Fruit fly (Drosophila melanogaster) whole organism, embryonic: Measurements from ENCODE around the gene CG43448.

Source experiments
- Ada2b ChIP-seq: fragments of 200-800 bp; sonication (Bioruptor generic); IDR thresholded peaks from 2 replicates; pipeline ENCODE4 v1.3.6; 2022; ENCODE audit warnings: missing biosample characterization, missing genetic modification characterization
- BEAF-32 ChIP-seq: fragments of 200-800 bp; sonication (Bioruptor generic); optimal IDR thresholded peaks from 3 replicates; lab custom pipeline; 2017; ENCODE audit warnings: missing biosample characterization, missing genetic modification characterization, mild to moderate bottlenecking, moderate library complexity, missing genetic modification reagents
- CG11085 ChIP-seq: fragments of 200-800 bp; sonication (Bioruptor generic); IDR thresholded peaks from 2 replicates; pipeline ENCODE4 v1.3.6; 2022; ENCODE audit warnings: missing biosample characterization, missing genetic modification characterization
- CG11093 ChIP-seq: fragments of 200-800 bp; sonication (Bioruptor generic); IDR thresholded peaks from 3 replicates; pipeline ENCODE4 v1.3.6; 2022; ENCODE audit warnings: missing biosample characterization, missing genetic modification characterization
- CG11456 ChIP-seq: fragments of 200-800 bp; sonication (Bioruptor generic); IDR thresholded peaks from 3 replicates; pipeline ENCODE4 v1.3.6; 2022; ENCODE audit warnings: missing biosample characterization, missing genetic modification characterization
- CG11560 ChIP-seq: fragments of 200-800 bp; sonication (Bioruptor generic); IDR thresholded peaks from 3 replicates; pipeline ENCODE4 v1.3.6; 2022; ENCODE audit warnings: missing biosample characterization, missing genetic modification characterization
- CG12155 ChIP-seq: fragments of 200-800 bp; sonication (Bioruptor generic); optimal IDR thresholded peaks from 3 replicates; lab custom pipeline; 2016; ENCODE audit warnings: missing biosample characterization, missing genetic modification characterization
- CG13424 ChIP-seq: fragments of 200-800 bp; sonication (Bioruptor generic); optimal IDR thresholded peaks from 2 replicates; lab custom pipeline; 2019; ENCODE audit warnings: missing biosample characterization, mild to moderate bottlenecking, missing genetic modification characterization, moderate library complexity
- CG13775 ChIP-seq: fragments of 200-800 bp; sonication (Bioruptor generic); optimal IDR thresholded peaks from 3 replicates; lab custom pipeline; 2017; ENCODE audit warnings: missing biosample characterization, mild to moderate bottlenecking, missing genetic modification characterization
- CG14667 ChIP-seq: fragments of 200-800 bp; sonication (Bioruptor generic); IDR thresholded peaks from 2 replicates; pipeline ENCODE4 v1.3.6; 2022; ENCODE audit warnings: missing biosample characterization, missing genetic modification characterization
- CG16779 ChIP-seq: fragments of 200-800 bp; sonication (Bioruptor generic); IDR thresholded peaks from 2 replicates; pipeline ENCODE4 v1.3.6; 2022; ENCODE audit warnings: missing biosample characterization, missing genetic modification characterization
- CG16863 ChIP-seq: fragments of 200-800 bp; sonication (Bioruptor generic); optimal IDR thresholded peaks from 3 replicates; lab custom pipeline; 2016; ENCODE audit warnings: missing biosample characterization, missing genetic modification characterization
- CG1832 ChIP-seq: fragments of 200-800 bp; sonication (Bioruptor generic); optimal IDR thresholded peaks from 2 replicates; lab custom pipeline; 2017; ENCODE audit warnings: missing biosample characterization, mild to moderate bottlenecking, missing genetic modification characterization, inconsistent platforms
- CG2678 ChIP-seq: fragments of 200-800 bp; sonication (Bioruptor generic); optimal IDR thresholded peaks from 3 replicates; lab custom pipeline; 2019; ENCODE audit warnings: missing biosample characterization, mild to moderate bottlenecking, missing genetic modification characterization, moderate library complexity
- CG2875 ChIP-seq: fragments of 200-800 bp; sonication (Bioruptor generic); optimal IDR thresholded peaks from 2 replicates; lab custom pipeline; 2017; ENCODE audit warnings: missing biosample characterization, mild to moderate bottlenecking, missing genetic modification characterization, missing genetic modification reagents
- CG34376 ChIP-seq: fragments of 200-800 bp; sonication (Bioruptor generic); optimal IDR thresholded peaks from 2 replicates; lab custom pipeline; 2018; ENCODE audit warnings: missing biosample characterization, mild to moderate bottlenecking, missing genetic modification characterization
- CG34422 ChIP-seq: fragments of 200-800 bp; sonication (Bioruptor generic); IDR thresholded peaks from 3 replicates; pipeline ENCODE4 v1.3.6; 2022; ENCODE audit warnings: missing biosample characterization, missing genetic modification characterization
- CG3838 ChIP-seq: fragments of 200-800 bp; sonication (Bioruptor generic); optimal IDR thresholded peaks from 3 replicates; lab custom pipeline; 2016; ENCODE audit warnings: missing biosample characterization, missing genetic modification characterization
- CG7357 ChIP-seq: fragments of 200-800 bp; sonication (Bioruptor generic); IDR thresholded peaks from 3 replicates; pipeline ENCODE4 v1.3.6; 2022; ENCODE audit warnings: missing biosample characterization, missing genetic modification characterization
- CG7839 ChIP-seq: fragments of 200-800 bp; sonication (Bioruptor generic); optimal IDR thresholded peaks from 3 replicates; lab custom pipeline; 2018; ENCODE audit warnings: missing biosample characterization, mild to moderate bottlenecking, missing genetic modification characterization, moderate library complexity
- CTCF ChIP-seq: fragments of 200-800 bp; sonication (Bioruptor generic); optimal IDR thresholded peaks from 2 replicates; lab custom pipeline; 2017; ENCODE audit warnings: missing biosample characterization, mild to moderate bottlenecking, missing genetic modification characterization, moderate library complexity
- Chrac-16 ChIP-seq: fragments of 200-800 bp; sonication (Bioruptor generic); optimal IDR thresholded peaks from 3 replicates; lab custom pipeline; 2016; ENCODE audit warnings: missing biosample characterization, missing genetic modification characterization
- Fer1 ChIP-seq: fragments of 200-800 bp; sonication (Bioruptor generic); optimal IDR thresholded peaks from 2 replicates; lab custom pipeline; 2017; ENCODE audit warnings: missing biosample characterization, mild to moderate bottlenecking, missing genetic modification characterization
- Fer2 ChIP-seq: fragments of 200-800 bp; sonication (Bioruptor generic); optimal IDR thresholded peaks from 2 replicates; lab custom pipeline; 2018; ENCODE audit warnings: missing biosample characterization, mild to moderate bottlenecking, missing genetic modification characterization, moderate library complexity
- Hr3 ChIP-seq: fragments of 200-800 bp; sonication (Bioruptor generic); optimal IDR thresholded peaks from 3 replicates; lab custom pipeline; 2016; ENCODE audit warnings: missing biosample characterization, missing genetic modification characterization
- Mes4 ChIP-seq: fragments of 200-800 bp; sonication (Bioruptor generic); optimal IDR thresholded peaks from 2 replicates; lab custom pipeline; 2016; ENCODE audit warnings: missing biosample characterization, missing genetic modification characterization
- Oli ChIP-seq: fragments of 200-800 bp; sonication (Bioruptor generic); optimal IDR thresholded peaks from 2 replicates; lab custom pipeline; 2018; ENCODE audit warnings: missing biosample characterization, mild to moderate bottlenecking, missing genetic modification characterization, moderate library complexity
- Poxn ChIP-seq: fragments of 200-800 bp; sonication (Bioruptor generic); IDR thresholded peaks from 2 replicates; pipeline ENCODE4 v1.3.6; 2022; ENCODE audit warnings: missing biosample characterization, missing genetic modification characterization
- Sry-β ChIP-seq: fragments of 200-800 bp; sonication (Bioruptor generic); optimal IDR thresholded peaks from 2 replicates; lab custom pipeline; 2018; ENCODE audit warnings: missing biosample characterization, mild to moderate bottlenecking, missing genetic modification characterization, moderate library complexity
- Stat92E ChIP-seq, 3 experiments: fragments of >200 bp in 2 of 3; fragments of 200-800 bp in 1 of 3; sonication (Bioruptor generic) in 1 of 3; optimal IDR thresholded peaks; 2 replicates each; lab custom pipeline; 2017 to 2019; ENCODE audit warnings: missing biosample characterization in 3 of 3, missing genetic modification characterization in 3 of 3, mild to moderate bottlenecking in 1 of 3, moderate library complexity in 1 of 3
- Trl ChIP-seq, 3 experiments: fragments of >200 bp in 2 of 3; fragments of 200-800 bp in 1 of 3; sonication (Bioruptor generic) in 1 of 3; optimal IDR thresholded peaks; 2 replicates in 1 of 3; 3 replicates in 2 of 3; lab custom pipeline; 2016 to 2017; ENCODE audit warnings: missing biosample characterization in 1 of 3, missing genetic modification characterization in 1 of 3
- Xrp1 ChIP-seq: fragments of 200-800 bp; sonication (Bioruptor generic); IDR thresholded peaks from 2 replicates; pipeline ENCODE4 v1.3.6; 2022; ENCODE audit warnings: missing biosample characterization, missing genetic modification characterization
- ato ChIP-seq: fragments of 200-800 bp; sonication (Bioruptor generic); IDR thresholded peaks from 2 replicates; pipeline ENCODE4 v1.3.6; 2022; ENCODE audit warnings: missing biosample characterization, missing genetic modification characterization; ENCODE audit not compliant: partially characterized antibody
- cas ChIP-seq: fragments of 200-800 bp; sonication (Bioruptor generic); IDR thresholded peaks from 2 replicates; pipeline ENCODE4 v1.3.6; 2022; ENCODE audit warnings: missing biosample characterization, missing genetic modification characterization
- cg ChIP-seq: fragments of 200-800 bp; sonication (Bioruptor generic); optimal IDR thresholded peaks from 3 replicates; lab custom pipeline; 2019; ENCODE audit warnings: missing biosample characterization, mild to moderate bottlenecking, missing genetic modification characterization, moderate library complexity
- corto ChIP-seq: fragments of 200-800 bp; sonication (Bioruptor generic); optimal IDR thresholded peaks from 2 replicates; lab custom pipeline; 2016; ENCODE audit warnings: missing biosample characterization, mild to moderate bottlenecking, missing genetic modification characterization, moderate library complexity
- dan ChIP-seq: fragments of 200-800 bp; sonication (Bioruptor generic); IDR thresholded peaks from 2 replicates; pipeline ENCODE4 v1.3.6; 2022; ENCODE audit warnings: missing biosample characterization, missing genetic modification characterization
- fd102C ChIP-seq: fragments of 200-800 bp; sonication (Bioruptor generic); optimal IDR thresholded peaks from 2 replicates; lab custom pipeline; 2018; ENCODE audit warnings: missing biosample characterization, mild to moderate bottlenecking, missing genetic modification characterization, moderate library complexity
- fu2 ChIP-seq: fragments of 200-800 bp; sonication (Bioruptor generic); optimal IDR thresholded peaks from 2 replicates; lab custom pipeline; 2016; ENCODE audit warnings: missing biosample characterization, missing genetic modification characterization
- hb ChIP-seq: fragments of 200-800 bp; sonication (Bioruptor generic); IDR thresholded peaks from 3 replicates; pipeline ENCODE4 v1.3.6; 2022; ENCODE audit warnings: missing biosample characterization, missing genetic modification characterization; ENCODE audit not compliant: partially characterized antibody
- jigr1 ChIP-seq: fragments of 200-800 bp; sonication (Bioruptor generic); IDR thresholded peaks from 3 replicates; pipeline ENCODE4 v1.3.6; 2022; ENCODE audit warnings: missing biosample characterization, missing genetic modification characterization
- jumu ChIP-seq: fragments of 200-800 bp; sonication (Bioruptor generic); optimal IDR thresholded peaks from 3 replicates; lab custom pipeline; 2016; ENCODE audit warnings: missing biosample characterization, missing genetic modification characterization
- kay ChIP-seq: fragments of 200-800 bp; sonication (Bioruptor generic); optimal IDR thresholded peaks from 2 replicates; lab custom pipeline; 2016; ENCODE audit warnings: missing biosample characterization, missing genetic modification characterization
- p53 ChIP-seq: fragments of 200-800 bp; sonication (Bioruptor generic); optimal IDR thresholded peaks from 2 replicates; lab custom pipeline; 2016; ENCODE audit warnings: missing biosample characterization, missing genetic modification characterization
- pan ChIP-seq, 4 experiments: fragments of >200 bp in 3 of 4; fragments of 200-800 bp in 1 of 4; sonication (Bioruptor generic) in 1 of 4; optimal IDR thresholded peaks in 3 of 4; IDR thresholded peaks in 1 of 4; 2 replicates each; pipeline versions ENCODE4 v1.3.6 to Lab custom; 2017 to 2022; ENCODE audit warnings: missing biosample characterization in 2 of 4, missing genetic modification characterization in 2 of 4, mixed read lengths in 1 of 4
- salm ChIP-seq: fragments of 200-800 bp; sonication (Bioruptor generic); optimal IDR thresholded peaks from 2 replicates; lab custom pipeline; 2018; ENCODE audit warnings: missing biosample characterization, mild to moderate bottlenecking, missing genetic modification characterization
- sens ChIP-seq: fragments of 200-800 bp; sonication (Bioruptor generic); peaks from one replicate; lab custom pipeline; 2016; ENCODE audit warnings: missing biosample characterization, missing genetic modification characterization
- stwl ChIP-seq: fragments of 200-800 bp; sonication (Bioruptor generic); optimal IDR thresholded peaks from 3 replicates; lab custom pipeline; 2018; ENCODE audit warnings: missing biosample characterization, mild to moderate bottlenecking, missing genetic modification characterization, moderate library complexity
- tin ChIP-seq: fragments of 200-800 bp; sonication (Bioruptor generic); optimal IDR thresholded peaks from 3 replicates; lab custom pipeline; 2016; ENCODE audit warnings: missing biosample characterization, missing genetic modification characterization
- tx ChIP-seq: fragments of 200-800 bp; sonication (Bioruptor generic); optimal IDR thresholded peaks from 2 replicates; lab custom pipeline; 2016; ENCODE audit warnings: missing biosample characterization, missing genetic modification characterization

Gene CG43448

dm6 chr3R:30195606-30196049 is 41.9 kb downstream of the CG43448 start (continued):
- no peak for TF ChIP-seq jigr1 (GFP tag; lab: Robert Waterston, UW)
- peak; percentile 78 for TF ChIP-seq CTCF (GFP tag; lab: Kevin White, UChicago)
- peak; percentile 47 for TF ChIP-seq fu2
- TF ChIP-seq CG34376 (GFP tag; lab: Kevin White, UChicago) = peak; percentile 31
- TF ChIP-seq Mes4 = no peak
- no peak for TF ChIP-seq CG3838 (GFP tag; lab: Kevin White, UChicago)
- TF ChIP-seq CG16779 (GFP tag; lab: Robert Waterston, UW) = peak; percentile 71
- TF ChIP-seq CG11560 (tag; lab: Robert Waterston, UW) = peak; percentile 35; the same call in 1 of the 3 replicates
- TF ChIP-seq CG7839 (tag; lab: Kevin White, UChicago) = peak; percentile 35
- peak; percentile 42 for TF ChIP-seq tin (GFP tag; lab: Kevin White, UChicago)
- 0 out of 2 replicates have a peak, but pooled peaks have one; percentile 23 for TF ChIP-seq CG11085
- no peak for TF ChIP-seq Hr3
- TF ChIP-seq Ada2b (GFP tag; lab: Robert Waterston, UW) = peak; percentile 45
- TF ChIP-seq cg (GFP tag; lab: Kevin White, UChicago) = no peak
- TF ChIP-seq CG13775 = no peak
- no peak for TF ChIP-seq CG1832 (GFP tag; lab: Kevin White, UChicago)
- peak; percentile 59 for TF ChIP-seq CG2678 (tag; lab: Kevin White, UChicago)
- TF ChIP-seq CG12155 (GFP tag; lab: Kevin White, UChicago) = peak; percentile 7
- TF ChIP-seq fd102C (GFP tag; lab: Kevin White, UChicago) = no peak
- no peak for TF ChIP-seq dan (GFP tag; lab: Robert Waterston, UW)
- no peak for TF ChIP-seq stwl (tag; lab: Kevin White, UChicago)
- no peak for TF ChIP-seq cas
- TF ChIP-seq ato = 0 out of 2 replicates have a peak, but pooled peaks have one; percentile 10
- no peak for TF ChIP-seq Sry-β (GFP tag; lab: Kevin White, UChicago)
- peak; percentile 59; the same call in 2 of the 3 replicates for TF ChIP-seq CG34422 (GFP tag; lab: Robert Waterston, UW)
- peak; percentile 53 for TF ChIP-seq CG13424
- TF ChIP-seq CG16863 = no peak
- peak; percentile 30 for TF ChIP-seq Chrac-16 (GFP tag; lab: Kevin White, UChicago)
- TF ChIP-seq Stat92E (GFP tag; optimal IDR thresholded peaks at IDR 0.05; lab: Kevin White, UChicago) = no peak
- TF ChIP-seq corto (GFP tag; lab: Kevin White, UChicago) = no peak
- 0 out of 2 replicates have a peak, but pooled peaks have one; percentile 20 for TF ChIP-seq CG14667 (GFP tag; lab: Robert Waterston, UW)
- TF ChIP-seq Fer2 (tag; lab: Kevin White, UChicago) = peak; percentile 20
- no peak for TF ChIP-seq Oli (tag; lab: Kevin White, UChicago)
- TF ChIP-seq hb (GFP tag; lab: Robert Waterston, UW) = no peak
- TF ChIP-seq CG11093 (GFP tag; lab: Robert Waterston, UW) = 0 out of 3 replicates have a peak, but pooled peaks have one; percentile 28
- TF ChIP-seq kay = no peak
- no peak for TF ChIP-seq p53 (GFP tag; lab: Kevin White, UChicago)
- TF ChIP-seq CG7357 (GFP tag; lab: Robert Waterston, UW) = no peak
- no peak for TF ChIP-seq salm (tag; lab: Kevin White, UChicago)
- TF ChIP-seq CG11456 (GFP tag; lab: Robert Waterston, UW) = peak; percentile 83
- no peak for TF ChIP-seq tx (GFP tag; lab: Kevin White, UChicago)
- no peak for TF ChIP-seq pan (optimal IDR thresholded peaks at IDR 0.05; lab: Kevin White, UChicago)
- TF ChIP-seq pan (GFP tag; optimal IDR thresholded peaks at IDR 0.05 in 1 of 2, IDR thresholded peaks at IDR 0.05 in 1 of 2) = peak in 1 of 2 experiments; percentile 55
- no peak for TF ChIP-seq Trl (optimal IDR thresholded peaks at IDR 0.05; lab: Kevin White, UChicago)
- TF ChIP-seq Trl (GFP tag; optimal IDR thresholded peaks at IDR 0.05; lab: Kevin White, UChicago) = no peak
- TF ChIP-seq BEAF-32 (GFP tag; lab: Kevin White, UChicago) = no peak
- no peak for TF ChIP-seq CG2875 (GFP tag; lab: Kevin White, UChicago)
- TF ChIP-seq sens (GFP tag; lab: Kevin White, UChicago) = no peak
- TF ChIP-seq jumu (GFP tag; lab: Kevin White, UChicago) = no peak
- TF ChIP-seq Xrp1 = peak; percentile 43; the same call in 1 of the 2 replicates
- peak; percentile 71 for TF ChIP-seq Fer1 (GFP tag; lab: Kevin White, UChicago)
- no peak for TF ChIP-seq Poxn (GFP tag; lab: Robert Waterston, UW)
